Worm (Caenorhabditis elegans) whole organism, late embryonic: ENCODE data around the gene ZC8.6.

Source experiments
- C08G9.2 ChIP-seq: sonication (generic microtip); optimal IDR thresholded peaks from 2 replicates; lab custom pipeline; 2016; ENCODE audit warnings: mild to moderate bottlenecking, missing genetic modification characterization, moderate library complexity, missing compliant biosample characterization
- C38D4.7 ChIP-seq: fragments of 200-800 bp; sonication (Bioruptor generic); optimal IDR thresholded peaks from 2 replicates; lab custom pipeline; 2018; ENCODE audit warnings: mild to moderate bottlenecking, missing genetic modification characterization, moderate library complexity, missing compliant biosample characterization
- F13H6.1 ChIP-seq: sonication (generic microtip); optimal IDR thresholded peaks from 2 replicates; lab custom pipeline; 2016; ENCODE audit warnings: missing genetic modification characterization, missing compliant biosample characterization
- K02D7.2 ChIP-seq: sonication (generic microtip); optimal IDR thresholded peaks from 2 replicates; lab custom pipeline; 2017; ENCODE audit warnings: mild to moderate bottlenecking, missing genetic modification characterization, missing compliant biosample characterization
- K09A11.1 ChIP-seq: sonication (generic microtip); optimal IDR thresholded peaks from 2 replicates; lab custom pipeline; 2017; ENCODE audit warnings: antibody characterized with exemption, mild to moderate bottlenecking, missing genetic modification characterization, missing compliant biosample characterization; ENCODE audit not compliant: insufficient read depth
- T23F11.4 ChIP-seq: fragments of 200-800 bp; sonication (Bioruptor generic); optimal IDR thresholded peaks from 2 replicates; lab custom pipeline; 2018; ENCODE audit warnings: mild to moderate bottlenecking, missing genetic modification characterization, missing compliant biosample characterization
- ceh-14 ChIP-seq: sonication (generic microtip); optimal IDR thresholded peaks from 2 replicates; lab custom pipeline; 2016; ENCODE audit warnings: missing genotype, missing genetic modification characterization, missing compliant biosample characterization
- ceh-18 ChIP-seq: sonication (generic microtip); optimal IDR thresholded peaks from 2 replicates; lab custom pipeline; 2016; ENCODE audit warnings: missing genetic modification characterization, missing compliant biosample characterization
- ceh-22 ChIP-seq: sonication (generic microtip); optimal IDR thresholded peaks from 2 replicates; lab custom pipeline; 2017; ENCODE audit warnings: missing biosample characterization, missing genetic modification characterization
- ceh-24 ChIP-seq: sonication (generic microtip); optimal IDR thresholded peaks from 2 replicates; lab custom pipeline; 2016; ENCODE audit warnings: mild to moderate bottlenecking, missing genetic modification characterization, missing compliant biosample characterization
- ceh-31 ChIP-seq: sonication (generic microtip); optimal IDR thresholded peaks from 2 replicates; lab custom pipeline; 2016; ENCODE audit warnings: missing genetic modification characterization, missing compliant biosample characterization
- ceh-34 ChIP-seq: sonication (generic microtip); optimal IDR thresholded peaks from 2 replicates; lab custom pipeline; 2016; ENCODE audit warnings: mild to moderate bottlenecking, missing genetic modification characterization, missing compliant biosample characterization
- ceh-48 ChIP-seq: sonication (generic microtip); optimal IDR thresholded peaks from 2 replicates; lab custom pipeline; 2016; ENCODE audit warnings: missing genetic modification characterization, inconsistent platforms, missing compliant biosample characterization
- elt-4 ChIP-seq: sonication (generic microtip); optimal IDR thresholded peaks from 2 replicates; lab custom pipeline; 2016; ENCODE audit warnings: missing genetic modification characterization, missing compliant biosample characterization
- eyg-1 ChIP-seq: sonication (generic microtip); optimal IDR thresholded peaks from 2 replicates; lab custom pipeline; 2016; ENCODE audit warnings: missing genotype, missing genetic modification characterization, missing compliant biosample characterization
- fax-1 ChIP-seq: sonication (generic microtip); optimal IDR thresholded peaks from 2 replicates; lab custom pipeline; 2016; ENCODE audit warnings: missing genotype, missing genetic modification characterization, missing compliant biosample characterization
- fkh-6 ChIP-seq: sonication (generic microtip); optimal IDR thresholded peaks from 2 replicates; lab custom pipeline; 2016; ENCODE audit warnings: missing genetic modification characterization, missing compliant biosample characterization
- hlh-13 ChIP-seq: fragments of 200-800 bp; sonication (Bioruptor generic); optimal IDR thresholded peaks from 2 replicates; lab custom pipeline; 2018; ENCODE audit warnings: mild to moderate bottlenecking, missing genetic modification characterization, missing compliant biosample characterization
- hlh-6 ChIP-seq: sonication (generic microtip); optimal IDR thresholded peaks from 2 replicates; lab custom pipeline; 2016; ENCODE audit warnings: missing genotype, missing genetic modification characterization, missing compliant biosample characterization
- nhr-11 ChIP-seq: fragments of 150-350 bp; optimal IDR thresholded peaks from 2 replicates; lab custom pipeline; 2014; ENCODE audit warnings: missing biosample characterization, missing genetic modification characterization
- nhr-232 ChIP-seq: sonication (generic microtip); optimal IDR thresholded peaks from 2 replicates; lab custom pipeline; 2016; ENCODE audit warnings: missing genetic modification characterization, missing compliant biosample characterization
- odd-2 ChIP-seq: sonication (generic microtip); optimal IDR thresholded peaks from 2 replicates; lab custom pipeline; 2017; ENCODE audit warnings: antibody characterized with exemption, mild to moderate bottlenecking, missing genetic modification characterization, missing compliant biosample characterization
- pat-9 ChIP-seq: fragments of 200-800 bp; sonication (Bioruptor generic); optimal IDR thresholded peaks from 2 replicates; lab custom pipeline; 2018; ENCODE audit warnings: mild to moderate bottlenecking, missing genetic modification characterization, moderate library complexity, missing compliant biosample characterization
- pha-2 ChIP-seq: sonication (generic microtip); optimal IDR thresholded peaks from 2 replicates; lab custom pipeline; 2017; ENCODE audit warnings: mild to moderate bottlenecking, missing genetic modification characterization, missing compliant biosample characterization
- pha-4 ChIP-seq: fragments of 150-350 bp; optimal IDR thresholded peaks from 2 replicates; lab custom pipeline; 2018; ENCODE audit warnings: missing biosample characterization, missing genetic modification reagents, missing genetic modification characterization
- pqm-1 ChIP-seq: sonication (generic microtip); optimal IDR thresholded peaks from 2 replicates; lab custom pipeline; 2016; ENCODE audit warnings: missing genetic modification characterization, missing compliant biosample characterization
- sdc-2 ChIP-seq: sonication (generic microtip); optimal IDR thresholded peaks from 2 replicates; lab custom pipeline; 2016; ENCODE audit warnings: missing genotype, missing genetic modification characterization, missing compliant biosample characterization
- syd-9 ChIP-seq: sonication (generic microtip); optimal IDR thresholded peaks from 2 replicates; lab custom pipeline; 2016; ENCODE audit warnings: mild to moderate bottlenecking, missing genetic modification characterization, moderate library complexity, missing compliant biosample characterization
- tbx-7 ChIP-seq: sonication (generic microtip); optimal IDR thresholded peaks from 2 replicates; lab custom pipeline; 2016; ENCODE audit warnings: missing genotype, missing genetic modification characterization, missing compliant biosample characterization
- unc-3 ChIP-seq, 2 experiments: fragments of 200-800 bp in 1 of 2; sonication (Bioruptor generic) in 1 of 2; sonication (generic microtip) in 1 of 2; conservative IDR thresholded peaks in 1 of 2; optimal IDR thresholded peaks in 1 of 2; 2 replicates each; pipeline versions ENCODE4 v1.3.6 to Lab custom; 2016 to 2022; ENCODE audit warnings: missing compliant biosample characterization in 2 of 2, missing genetic modification characterization in 2 of 2, missing genetic modification reagents in 1 of 2
- unc-42 ChIP-seq: sonication (generic microtip); optimal IDR thresholded peaks from 2 replicates; lab custom pipeline; 2016; ENCODE audit warnings: missing genotype, missing genetic modification characterization, missing compliant biosample characterization
- unc-55 ChIP-seq: sonication (generic microtip); optimal IDR thresholded peaks from 2 replicates; lab custom pipeline; 2017; ENCODE audit warnings: missing biosample characterization, missing genetic modification reagents, missing genetic modification characterization
- zip-5 ChIP-seq: sonication (generic microtip); optimal IDR thresholded peaks from 2 replicates; lab custom pipeline; 2016; ENCODE audit warnings: missing genetic modification characterization, missing compliant biosample characterization

ZC8.6 gene

ce11 chrX:4997548-4998087 lies at the start of gene ZC8.6:
Gene ZC8.6, minus strand, starts transcription at chrX:4997598.
- TF ChIP-seq pha-4 (no peak), nhr-11 (tag; lab: Kevin White, UChicago) (no peak), unc-42 (tag; lab: Kevin White, UChicago) (peak; percentile 0), sdc-2 (tag; lab: Kevin White, UChicago) (peak; percentile 13)

- TF ChIP-seq odd-2 (no peak), ceh-31 (tag; lab: Kevin White, UChicago) (no peak), pat-9 (tag; lab: Kevin White, UChicago) (no peak), ceh-22 (no peak), hlh-6 (tag; lab: Kevin White, UChicago) (no peak), K02D7.2 (tag; lab: Kevin White, UChicago) (no peak), eyg-1 (tag; lab: Kevin White, UChicago) (no peak)
These were observed 46.5 kb upstream of the ZC8.6 start, which contains the start of gene Y64H9A.2 for ce11 chrX:5043887-5044286. Gene Y64H9A.2, plus strand, starts transcription at chrX:5043976.

- TF ChIP-seq nhr-232 (tag; lab: Kevin White, UChicago) = no peak
- TF ChIP-seq, all 69 proteins: peak for 0
These were observed 42.6 kb upstream of the ZC8.6 start for ce11 chrX:5040038-5040437.

ce11 chrX:5038812-5039211 lies 41.4 kb upstream of the ZC8.6 start:
- TF ChIP-seq odd-2 (no peak), hlh-13 (GFP tag; lab: Kevin White, UChicago) (no peak), C38D4.7 (GFP tag; lab: Kevin White, UChicago) (no peak), unc-55 (GFP tag; lab: Kevin White, UChicago) (peak; percentile 81), ceh-18 (tag; lab: Kevin White, UChicago) (no peak), ceh-31 (tag; lab: Kevin White, UChicago) (no peak), nhr-232 (tag; lab: Kevin White, UChicago) (no peak), K02D7.2 (tag; lab: Kevin White, UChicago) (no peak)

ce11 chrX:5037673-5038072 lies 40.3 kb upstream of the ZC8.6 start, which contains the start of gene ZC449.5:
Gene ZC449.5, minus strand, starts transcription at chrX:5037773.
- TF ChIP-seq pqm-1 = no peak
- no peak for TF ChIP-seq nhr-11 (tag; lab: Kevin White, UChicago)
- no peak for TF ChIP-seq fax-1
- no peak for TF ChIP-seq pat-9 (tag; lab: Kevin White, UChicago)
- TF ChIP-seq ceh-48 (tag; lab: Kevin White, UChicago) = no peak
- TF ChIP-seq eyg-1 (tag; lab: Kevin White, UChicago) = no peak
- TF ChIP-seq elt-4 (tag; lab: Kevin White, UChicago) = no peak
- no peak for TF ChIP-seq F13H6.1 (tag; lab: Kevin White, UChicago)
- no peak for TF ChIP-seq syd-9 (tag; lab: Kevin White, UChicago)
- TF ChIP-seq hlh-13 (GFP tag; lab: Kevin White, UChicago) = no peak
- no peak for TF ChIP-seq unc-3 (GFP tag; conservative IDR thresholded peaks at IDR 0.05; lab: Robert Waterston, UW)
- TF ChIP-seq unc-3 (tag; optimal IDR thresholded peaks at IDR 0.05; lab: Kevin White, UChicago) = no peak
- TF ChIP-seq C08G9.2 (tag; lab: Kevin White, UChicago) = no peak
- no peak for TF ChIP-seq ceh-24 (tag; lab: Kevin White, UChicago)
- TF ChIP-seq unc-42 (tag; lab: Kevin White, UChicago) = no peak
- TF ChIP-seq ceh-31 (tag; lab: Kevin White, UChicago) = no peak
- TF ChIP-seq T23F11.4 = no peak
- TF ChIP-seq ceh-18 (tag; lab: Kevin White, UChicago) = no peak
- TF ChIP-seq fkh-6 (tag; lab: Kevin White, UChicago) = no peak
- no peak for TF ChIP-seq pha-2
- TF ChIP-seq, all 69 proteins: peak for 0

- TF ChIP-seq ceh-34 (tag; lab: Kevin White, UChicago) (no peak), zip-5 (no peak), ceh-14 (no peak), K09A11.1 (no peak), tbx-7 (no peak)
These were observed 36.5 kb upstream of the ZC8.6 start, which contains the start of gene ZC449.4 for ce11 chrX:5033868-5034267. Gene ZC449.4, minus strand, starts transcription at chrX:5033968.
